Worm (Caenorhabditis elegans) whole organism, mixed stage, embryonic: ENCODE measurements around the gene rike-1.

ENCODE experiments used
- bed-3 ChIP-seq: fragments of 200-800 bp; sonication (Bioruptor generic); optimal IDR thresholded peaks from 3 replicates; lab custom pipeline; 2018; ENCODE audit warnings: mild to moderate bottlenecking, missing genetic modification characterization, moderate library complexity, missing compliant biosample characterization
- ces-1 ChIP-seq: fragments of 150-350 bp; optimal IDR thresholded peaks from 2 replicates; lab custom pipeline; 2014; ENCODE audit warnings: missing biosample characterization, missing genetic modification reagents, missing genetic modification characterization
- drap-1 ChIP-seq: fragments of 200-800 bp; sonication (Bioruptor generic); optimal IDR thresholded peaks from 3 replicates; lab custom pipeline; 2018; ENCODE audit warnings: mild to moderate bottlenecking, missing genetic modification characterization, missing compliant biosample characterization
- elt-1 ChIP-seq: sonication (generic microtip); optimal IDR thresholded peaks from 2 replicates; lab custom pipeline; 2017; ENCODE audit warnings: missing genetic modification characterization, mild to moderate bottlenecking, missing compliant biosample characterization, antibody characterized with exemption, moderate library complexity, borderline replicate concordance; ENCODE audit not compliant: insufficient read depth
- elt-3 ChIP-seq: fragments of 150-350 bp; optimal IDR thresholded peaks from 2 replicates; lab custom pipeline; 2014; ENCODE audit warnings: missing biosample characterization, missing genetic modification characterization
- hlh-1 ChIP-seq: fragments of 150-350 bp; optimal IDR thresholded peaks from 2 replicates; lab custom pipeline; 2014; ENCODE audit warnings: missing biosample characterization, missing genetic modification reagents, missing genetic modification characterization
- lsy-2 ChIP-seq: fragments of 150-350 bp; optimal IDR thresholded peaks from 2 replicates; lab custom pipeline; 2014; ENCODE audit warnings: missing biosample characterization, missing genetic modification characterization
- nhr-237 ChIP-seq: fragments of 150-350 bp; optimal IDR thresholded peaks from 2 replicates; lab custom pipeline; 2014; ENCODE audit warnings: missing biosample characterization, missing genetic modification characterization
- nhr-28 ChIP-seq: fragments of 150-350 bp; optimal IDR thresholded peaks from 2 replicates; lab custom pipeline; 2014; ENCODE audit warnings: missing biosample characterization, missing genetic modification characterization
- nhr-76 ChIP-seq: sonication (generic microtip); optimal IDR thresholded peaks from 2 replicates; lab custom pipeline; 2017; ENCODE audit warnings: missing biosample characterization, missing genetic modification characterization
- pha-4 ChIP-seq: fragments of 150-350 bp; optimal IDR thresholded peaks from 2 replicates; lab custom pipeline; 2018; ENCODE audit warnings: missing biosample characterization, missing genetic modification reagents, missing genetic modification characterization
- snpc-4 ChIP-seq: fragments of 150-350 bp; optimal IDR thresholded peaks from 2 replicates; lab custom pipeline; 2014; ENCODE audit warnings: missing biosample characterization, missing genetic modification characterization
- unc-62 ChIP-seq: fragments of 150-350 bp; optimal IDR thresholded peaks from 2 replicates; lab custom pipeline; 2014; ENCODE audit warnings: missing biosample characterization, missing genetic modification reagents, missing genetic modification characterization
- ztf-11 ChIP-seq: fragments of 150-350 bp; optimal IDR thresholded peaks from 2 replicates; lab custom pipeline; 2014; ENCODE audit warnings: missing biosample characterization, missing genetic modification characterization

- TF ChIP-seq nhr-76 (tag; lab: Kevin White, UChicago) (no peak), drap-1 (GFP tag; lab: Kevin White, UChicago) (peak; percentile 56), unc-62 (no peak), ztf-11 (no peak), ces-1 (peak; percentile 25), elt-3 (tag; lab: Kevin White, UChicago) (no peak), snpc-4 (tag; lab: Kevin White, UChicago) (no peak), pha-4 (tag; lab: Kevin White, UChicago) (no peak), bed-3 (GFP tag; lab: Kevin White, UChicago) (no peak), nhr-28 (no peak), elt-1 (peak; percentile 19), nhr-237 (tag; lab: Kevin White, UChicago) (no peak), hlh-1 (tag; lab: Kevin White, UChicago) (no peak), lsy-2 (no peak)
Measured at ce11 chrV:14508005-14508521, 37.6 kb downstream of the rike-1 start, which contains the start of gene R02D5.1.
